Worm (Caenorhabditis elegans) whole organism, L4 larva: ENCODE data around the gene nhr-141.

Experiments
- F26F4.8 ChIP-seq: fragments of 200-800 bp; sonication (Bioruptor generic); conservative IDR thresholded peaks from 2 replicates; pipeline ENCODE4 v1.3.6; 2022; ENCODE audit warnings: missing genetic modification characterization, missing compliant biosample characterization
- F44E2.7 ChIP-seq: fragments of 200-800 bp; sonication (Bioruptor generic); IDR thresholded peaks from 2 replicates; pipeline ENCODE4 v2.1.2; 2022; ENCODE audit warnings: missing genetic modification characterization, missing compliant biosample characterization
- R02D3.7 ChIP-seq: fragments of 150-350 bp; sonication (generic microtip); optimal IDR thresholded peaks from 3 replicates; lab custom pipeline; 2014; ENCODE audit warnings: missing biosample characterization, missing genetic modification characterization
- Y105C5A.15 ChIP-seq: fragments of 200-800 bp; sonication (Bioruptor generic); IDR thresholded peaks from 2 replicates; pipeline ENCODE4 v1.3.6; 2022; ENCODE audit warnings: missing genetic modification characterization, missing compliant biosample characterization
- ZK546.5 ChIP-seq, 2 experiments: sonication (generic microtip); optimal IDR thresholded peaks; 2 replicates each; lab custom pipeline; 2017; ENCODE audit warnings: missing biosample characterization in 2 of 2, missing genetic modification characterization in 2 of 2
- aly-2 ChIP-seq: sonication (generic microtip); optimal IDR thresholded peaks from 2 replicates; lab custom pipeline; 2018; ENCODE audit warnings: missing biosample characterization, missing genetic modification characterization
- arid-1 ChIP-seq: fragments of 200-800 bp; sonication (Bioruptor generic); conservative IDR thresholded peaks from 2 replicates; pipeline ENCODE4 v1.3.6; 2022; ENCODE audit warnings: missing genetic modification reagents, missing genetic modification characterization, missing compliant biosample characterization
- attf-4 ChIP-seq: sonication (generic microtip); optimal IDR thresholded peaks from 3 replicates; lab custom pipeline; 2017; ENCODE audit warnings: missing biosample characterization, missing genetic modification characterization
- ceh-20 ChIP-seq: fragments of 200-800 bp; sonication (Bioruptor generic); IDR thresholded peaks from 2 replicates; pipeline ENCODE4 v1.3.6; 2022; ENCODE audit warnings: missing genetic modification reagents, missing genetic modification characterization, missing compliant biosample characterization
- ceh-32 ChIP-seq: sonication (generic microtip); optimal IDR thresholded peaks from 2 replicates; lab custom pipeline; 2016; ENCODE audit warnings: mild to moderate bottlenecking, missing genetic modification characterization, missing compliant biosample characterization; ENCODE audit not compliant: poor library complexity
- ctbp-1 ChIP-seq: fragments of 200-800 bp; sonication (Bioruptor generic); IDR thresholded peaks from 2 replicates; pipeline ENCODE4 v1.3.6; 2022; ENCODE audit warnings: missing genetic modification reagents, missing genetic modification characterization, missing compliant biosample characterization
- daf-19 ChIP-seq: fragments of 200-800 bp; sonication (Bioruptor generic); conservative IDR thresholded peaks from 2 replicates; pipeline ENCODE4 v1.3.6; 2022; ENCODE audit warnings: missing genetic modification characterization, missing compliant biosample characterization
- dmd-8 ChIP-seq: fragments of 200-800 bp; sonication (Bioruptor generic); IDR thresholded peaks from 2 replicates; pipeline ENCODE4 v1.3.6; 2022; ENCODE audit warnings: missing genetic modification characterization, missing compliant biosample characterization
- dve-1 ChIP-seq: sonication (generic microtip); optimal IDR thresholded peaks from 2 replicates; lab custom pipeline; 2017; ENCODE audit warnings: antibody characterized with exemption, mild to moderate bottlenecking, missing genetic modification characterization, missing compliant biosample characterization; ENCODE audit not compliant: insufficient read depth
- egl-27 ChIP-seq: sonication (generic microtip); optimal IDR thresholded peaks from 3 replicates; lab custom pipeline; 2017; ENCODE audit warnings: missing biosample characterization, missing genetic modification reagents, missing genetic modification characterization
- egl-43 ChIP-seq: fragments of 200-800 bp; sonication (Bioruptor generic); IDR thresholded peaks from 2 replicates; pipeline ENCODE4 v1.3.6; 2022; ENCODE audit warnings: missing genetic modification reagents, missing genetic modification characterization, missing compliant biosample characterization
- hlh-30 ChIP-seq: sonication (generic microtip); optimal IDR thresholded peaks from 2 replicates; lab custom pipeline; 2017; ENCODE audit warnings: antibody characterized with exemption, mild to moderate bottlenecking, missing genetic modification characterization, missing compliant biosample characterization; ENCODE audit not compliant: insufficient read depth
- lin-13 ChIP-seq: fragments of 150-350 bp; optimal IDR thresholded peaks from 2 replicates; lab custom pipeline; 2014; ENCODE audit warnings: missing biosample characterization, missing genetic modification reagents, missing genetic modification characterization
- lir-3 ChIP-seq: sonication (generic microtip); optimal IDR thresholded peaks from 2 replicates; lab custom pipeline; 2016; ENCODE audit warnings: mild to moderate bottlenecking, missing genetic modification characterization, missing compliant biosample characterization
- lsy-2 ChIP-seq, 2 experiments: fragments of 150-350 bp in 1 of 2; sonication (generic microtip) in 1 of 2; optimal IDR thresholded peaks; 2 replicates each; lab custom pipeline; 2014 to 2017; ENCODE audit warnings: missing biosample characterization in 2 of 2, missing genetic modification characterization in 2 of 2
- mdl-1 ChIP-seq, 2 experiments: fragments of 150-350 bp in 1 of 2; sonication (generic microtip) in 1 of 2; optimal IDR thresholded peaks; 2 replicates each; lab custom pipeline; 2014 to 2017; ENCODE audit warnings: missing biosample characterization in 2 of 2, missing genetic modification characterization in 2 of 2
- mdt-29 ChIP-seq: fragments of 200-800 bp; sonication (Bioruptor generic); IDR thresholded peaks from 2 replicates; pipeline ENCODE4 v1.3.6; 2022; ENCODE audit warnings: missing genetic modification reagents, missing genetic modification characterization, missing compliant biosample characterization
- nhr-10 ChIP-seq: fragments of 150-350 bp; optimal IDR thresholded peaks from 2 replicates; lab custom pipeline; 2014; ENCODE audit warnings: missing biosample characterization, missing genetic modification characterization
- nhr-11 ChIP-seq: fragments of 150-350 bp; optimal IDR thresholded peaks from 2 replicates; lab custom pipeline; 2014; ENCODE audit warnings: missing biosample characterization, missing genetic modification characterization
- nhr-28 ChIP-seq: fragments of 150-350 bp; optimal IDR thresholded peaks from 2 replicates; lab custom pipeline; 2014; ENCODE audit warnings: missing biosample characterization, missing genetic modification characterization
- nhr-41 ChIP-seq: fragments of 200-800 bp; sonication (Bioruptor generic); IDR thresholded peaks from 2 replicates; pipeline ENCODE4 v1.3.6; 2022; ENCODE audit warnings: missing genetic modification reagents, missing genetic modification characterization, missing compliant biosample characterization
- php-3 ChIP-seq: fragments of 200-800 bp; sonication (Bioruptor generic); IDR thresholded peaks from 2 replicates; pipeline ENCODE4 v1.3.6; 2022; ENCODE audit warnings: missing genetic modification reagents, missing genetic modification characterization, missing compliant biosample characterization
- saeg-2 ChIP-seq: fragments of 200-800 bp; sonication (Bioruptor generic); IDR thresholded peaks from 2 replicates; pipeline ENCODE4 v1.3.6; 2022; ENCODE audit warnings: missing genetic modification reagents, missing genetic modification characterization, missing compliant biosample characterization
- sdz-12 ChIP-seq: fragments of 200-800 bp; sonication (Bioruptor generic); optimal IDR thresholded peaks from 2 replicates; lab custom pipeline; 2018; ENCODE audit warnings: mild to moderate bottlenecking, missing genetic modification characterization, missing compliant biosample characterization
- set-16 ChIP-seq: fragments of 200-800 bp; sonication (Bioruptor generic); IDR thresholded peaks from 2 replicates; pipeline ENCODE4 v1.3.6; 2022; ENCODE audit warnings: missing genetic modification reagents, missing genetic modification characterization, missing compliant biosample characterization
- spr-1 ChIP-seq: sonication (generic microtip); optimal IDR thresholded peaks from 2 replicates; lab custom pipeline; 2016; ENCODE audit warnings: mild to moderate bottlenecking, missing genetic modification characterization, missing compliant biosample characterization
- spr-3 ChIP-seq: fragments of 200-800 bp; sonication (Bioruptor generic); optimal IDR thresholded peaks from 2 replicates; lab custom pipeline; 2018; ENCODE audit warnings: mild to moderate bottlenecking, missing genetic modification characterization, missing compliant biosample characterization
- zag-1 ChIP-seq: fragments of 150-350 bp; optimal IDR thresholded peaks from 2 replicates; lab custom pipeline; 2014; ENCODE audit warnings: missing biosample characterization, missing genetic modification characterization
- zip-11 ChIP-seq: fragments of 200-800 bp; sonication (Bioruptor generic); IDR thresholded peaks from 2 replicates; pipeline ENCODE4 v1.3.6; 2022; ENCODE audit warnings: missing genetic modification characterization, missing compliant biosample characterization
- ztf-11 ChIP-seq: fragments of 150-350 bp; optimal IDR thresholded peaks from 2 replicates; lab custom pipeline; 2014; ENCODE audit warnings: missing biosample characterization, missing genetic modification characterization

nhr-141 gene

DNA sequence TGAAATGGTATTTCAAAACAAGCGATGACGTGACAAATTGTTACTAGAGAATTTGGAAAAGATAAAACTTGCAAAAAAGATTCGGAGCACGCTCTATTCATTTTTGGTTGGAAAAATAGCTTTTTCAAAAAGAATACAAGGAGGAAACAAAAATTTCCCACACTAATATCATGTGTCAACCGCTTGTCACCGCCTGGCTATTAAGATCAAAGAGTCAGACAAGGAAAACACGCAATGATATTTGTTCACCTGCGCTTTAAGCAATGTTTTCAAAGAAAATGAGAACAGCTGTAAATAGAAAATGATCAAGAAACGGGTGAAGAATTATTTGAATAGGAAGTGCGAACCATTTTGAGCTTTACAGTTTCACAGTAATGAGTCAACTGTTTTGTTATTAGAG, 32.3 kb downstream of the nhr-141 start, which contains the start of gene srh-125:
Gene srh-125 (minus strand): TSS at position 101 of the 400 bp plus-strand sequence.
- no peak for TF ChIP-seq lsy-2 (tag; optimal IDR thresholded peaks at IDR 0.05; lab: Kevin White, UChicago)
- TF ChIP-seq egl-43 (GFP tag; lab: Robert Waterston, UW): no peak
- no peak for TF ChIP-seq nhr-41 (GFP tag; lab: Robert Waterston, UW)
- TF ChIP-seq F44E2.7 (GFP tag; lab: Robert Waterston, UW): no peak
- TF ChIP-seq spr-3 (GFP tag; lab: Kevin White, UChicago): no peak
- no peak for TF ChIP-seq ZK546.5 (tag; optimal IDR thresholded peaks at IDR 0.05; lab: Kevin White, UChicago)
- TF ChIP-seq ztf-11 (tag; lab: Kevin White, UChicago): no peak
- no peak for TF ChIP-seq spr-1 (tag; lab: Kevin White, UChicago)
- no peak for TF ChIP-seq dve-1 (tag; lab: Kevin White, UChicago)

DNA sequence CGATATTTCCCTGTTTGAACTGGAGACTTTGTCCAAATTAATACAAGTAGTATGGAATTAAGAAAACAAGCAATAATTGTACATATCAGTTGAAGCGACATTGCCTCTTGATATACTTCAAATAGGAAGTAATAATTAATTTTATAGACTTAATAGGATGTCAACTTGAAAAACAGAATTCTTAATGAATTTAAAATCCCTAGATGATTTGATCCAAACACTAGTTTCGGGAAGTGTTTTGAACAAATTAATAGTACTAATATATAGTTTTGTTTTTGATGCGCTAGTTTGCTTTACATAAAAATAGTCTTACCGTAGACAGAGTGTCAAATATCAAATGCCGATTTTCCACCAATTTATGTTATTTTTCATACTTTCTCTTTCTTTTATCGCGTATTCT, 33.9 kb downstream of the nhr-141 start, which contains the start of gene str-190:
Gene str-190 (minus strand): TSS at position 101 of the 400 bp plus-strand sequence.
- no peak for TF ChIP-seq nhr-28 (tag; lab: Kevin White, UChicago)
- no peak for TF ChIP-seq daf-19 (GFP tag; lab: Robert Waterston, UW)
- TF ChIP-seq ceh-20: no peak
- TF ChIP-seq aly-2 (tag; lab: Kevin White, UChicago): no peak
- no peak for TF ChIP-seq zip-11 (GFP tag; lab: Robert Waterston, UW)
- TF ChIP-seq R02D3.7 (tag; lab: Kevin White, UChicago): no peak
- no peak for TF ChIP-seq hlh-30 (tag; lab: Kevin White, UChicago)
- TF ChIP-seq ctbp-1: no peak
- no peak for TF ChIP-seq ceh-32 (tag; lab: Kevin White, UChicago)
- TF ChIP-seq egl-27 (tag; lab: Kevin White, UChicago): no peak
- TF ChIP-seq lin-13: no peak
- no peak for TF ChIP-seq sdz-12 (GFP tag; lab: Kevin White, UChicago)
- no peak for TF ChIP-seq zag-1 (tag; lab: Kevin White, UChicago)
- TF ChIP-seq nhr-11 (tag; lab: Kevin White, UChicago): no peak
- TF ChIP-seq dmd-8 (GFP tag; lab: Robert Waterston, UW): no peak
- no peak for TF ChIP-seq egl-43 (GFP tag; lab: Robert Waterston, UW)
- no peak for TF ChIP-seq Y105C5A.15 (GFP tag; lab: Robert Waterston, UW)
- TF ChIP-seq F26F4.8 (GFP tag; lab: Robert Waterston, UW): no peak
- no peak for TF ChIP-seq set-16 (GFP tag; lab: Robert Waterston, UW)

DNA sequence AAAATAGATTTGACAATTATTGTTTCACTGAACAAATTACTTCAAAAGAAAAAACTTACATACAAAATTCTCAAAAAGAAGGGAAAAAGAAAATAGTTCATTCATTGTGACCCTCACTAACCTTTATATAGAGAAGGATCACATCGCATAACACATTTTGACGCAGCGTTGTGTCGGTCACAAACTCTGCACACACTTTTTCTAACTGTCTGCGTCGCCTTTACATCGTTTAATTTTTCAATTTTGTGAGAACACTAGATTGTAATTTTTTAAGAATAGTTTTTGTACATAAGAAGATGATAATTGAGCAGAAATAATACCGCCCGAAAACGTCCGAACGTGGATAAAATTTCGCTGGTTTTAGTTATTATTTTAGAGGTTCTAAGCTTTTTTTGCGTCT, 36.5 kb downstream of the nhr-141 start, which contains the start of gene C18B10.6:
Gene C18B10.6 (minus strand): TSS at position 101 of the 400 bp plus-strand sequence.
- TF ChIP-seq php-3 (GFP tag; lab: Robert Waterston, UW) (no peak), attf-4 (no peak)
- TF ChIP-seq, all 104 proteins: peak for 0

DNA sequence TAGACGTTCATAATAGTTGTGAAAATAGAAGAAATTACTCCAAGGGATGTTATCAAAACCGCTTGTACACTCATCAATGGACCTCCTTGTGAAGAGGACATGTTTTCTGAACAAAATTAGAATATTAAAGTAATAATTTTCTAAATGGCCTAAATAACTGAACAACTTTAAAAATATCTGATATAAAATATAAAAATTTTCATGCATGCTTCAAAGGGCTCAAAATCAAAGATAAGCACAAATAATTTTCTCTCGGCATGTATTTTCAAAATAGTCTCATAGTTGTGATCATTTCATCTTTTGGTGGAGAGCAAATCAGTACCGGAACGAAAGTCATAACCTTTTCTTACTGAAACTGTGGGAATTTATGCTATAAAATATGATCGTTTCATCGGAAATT, 40.5 kb downstream of the nhr-141 start, which contains the start of gene srbc-8:
Gene srbc-8 (minus strand): TSS at position 101 of the 400 bp plus-strand sequence.
- TF ChIP-seq lir-3 (tag; lab: Kevin White, UChicago) (no peak), nhr-10 (tag; lab: Kevin White, UChicago) (no peak), arid-1 (no peak), nhr-28 (tag; lab: Kevin White, UChicago) (no peak), mdl-1 (tag; optimal IDR thresholded peaks at IDR 0.05; lab: Kevin White, UChicago) (no peak), ceh-32 (tag; lab: Kevin White, UChicago) (no peak), attf-4 (no peak), Y105C5A.15 (GFP tag; lab: Robert Waterston, UW) (no peak)
- TF ChIP-seq, all 104 proteins: peak for 0

DNA sequence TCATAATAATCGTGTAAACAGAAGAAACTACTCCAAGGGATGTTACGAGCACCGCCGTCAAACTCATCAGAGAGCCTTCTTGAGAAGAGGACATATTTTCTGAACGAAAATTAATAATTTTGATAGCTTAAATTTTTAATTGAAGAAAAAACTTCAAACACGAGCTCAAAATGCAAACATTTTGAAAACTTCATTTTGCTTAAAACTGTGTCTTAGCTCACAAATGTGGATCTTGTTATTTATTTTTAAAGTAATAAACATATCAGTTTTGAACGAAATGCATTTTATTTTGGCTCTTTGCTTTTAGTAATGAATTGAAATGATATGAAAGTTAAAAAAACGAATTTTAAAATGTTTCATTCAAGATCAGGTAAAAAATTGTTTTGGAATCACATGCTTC, 43.1 kb downstream of the nhr-141 start, which contains the start of gene srbc-7:
Gene srbc-7 (minus strand): TSS at position 101 of the 400 bp plus-strand sequence.
- TF ChIP-seq mdt-29 (GFP tag; lab: Robert Waterston, UW): no peak
- TF ChIP-seq saeg-2: no peak
- TF ChIP-seq, all 104 proteins: peak for 0
